Fruit fly (Drosophila melanogaster) whole organism, embryonic: ENCODE data around the gene firl.

Experiments used
- Abd-B ChIP-seq: fragments of 200-800 bp; sonication (Bioruptor generic); optimal IDR thresholded peaks from 2 replicates; lab custom pipeline; 2018; ENCODE audit warnings: missing biosample characterization, mild to moderate bottlenecking, missing genetic modification characterization, moderate library complexity
- BEAF-32 ChIP-seq: fragments of 200-800 bp; sonication (Bioruptor generic); optimal IDR thresholded peaks from 3 replicates; lab custom pipeline; 2017; ENCODE audit warnings: missing biosample characterization, missing genetic modification characterization, mild to moderate bottlenecking, moderate library complexity, missing genetic modification reagents
- CG10462 ChIP-seq: fragments of 200-800 bp; sonication (Bioruptor generic); optimal IDR thresholded peaks from 2 replicates; lab custom pipeline; 2016; ENCODE audit warnings: missing biosample characterization, missing genetic modification characterization
- CG10654 ChIP-seq: fragments of 200-800 bp; sonication (Bioruptor generic); optimal IDR thresholded peaks from 2 replicates; lab custom pipeline; 2016; ENCODE audit warnings: missing biosample characterization, missing genetic modification characterization
- CG10959 ChIP-seq: fragments of 200-800 bp; sonication (Bioruptor generic); IDR thresholded peaks from 2 replicates; pipeline ENCODE4 v1.3.6; 2022; ENCODE audit warnings: missing biosample characterization, missing genetic modification characterization
- CG12659 ChIP-seq: fragments of 200-800 bp; sonication (Bioruptor generic); optimal IDR thresholded peaks from 3 replicates; lab custom pipeline; 2017; ENCODE audit warnings: mild to moderate bottlenecking, missing biosample characterization, missing genetic modification reagents, missing genetic modification characterization
- CG12744 ChIP-seq: fragments of 200-800 bp; sonication (Bioruptor generic); optimal IDR thresholded peaks from 2 replicates; lab custom pipeline; 2016; ENCODE audit warnings: missing biosample characterization, missing genetic modification characterization
- CG13287 ChIP-seq: fragments of 200-800 bp; sonication (Bioruptor generic); IDR thresholded peaks from 2 replicates; pipeline ENCODE4 v1.3.6; 2022; ENCODE audit warnings: missing biosample characterization, missing genetic modification characterization; ENCODE audit not compliant: partially characterized antibody
- CG14050 ChIP-seq: fragments of 200-800 bp; sonication (Bioruptor generic); IDR thresholded peaks from 3 replicates; pipeline ENCODE4 v1.3.6; 2022; ENCODE audit warnings: missing biosample characterization, missing genetic modification characterization
- CG16863 ChIP-seq: fragments of 200-800 bp; sonication (Bioruptor generic); optimal IDR thresholded peaks from 3 replicates; lab custom pipeline; 2016; ENCODE audit warnings: missing biosample characterization, missing genetic modification characterization
- CG18476 ChIP-seq: fragments of 200-800 bp; sonication (Bioruptor generic); optimal IDR thresholded peaks from 2 replicates; lab custom pipeline; 2016; ENCODE audit warnings: missing biosample characterization, mild to moderate bottlenecking, missing genetic modification characterization
- CG18599 ChIP-seq: fragments of 200-800 bp; sonication (Bioruptor generic); optimal IDR thresholded peaks from 3 replicates; lab custom pipeline; 2017; ENCODE audit warnings: missing biosample characterization, missing genetic modification characterization, mild to moderate bottlenecking, moderate library complexity, missing genetic modification reagents
- CG2202 ChIP-seq: fragments of 200-800 bp; sonication (Bioruptor generic); optimal IDR thresholded peaks from 2 replicates; lab custom pipeline; 2018; ENCODE audit warnings: missing biosample characterization, mild to moderate bottlenecking, missing genetic modification characterization
- CG30020 ChIP-seq: fragments of 200-800 bp; optimal IDR thresholded peaks from 2 replicates; lab custom pipeline; 2019; ENCODE audit warnings: missing biosample characterization, mild to moderate bottlenecking, missing genetic modification characterization, moderate library complexity
- CG34224 ChIP-seq: fragments of 200-800 bp; sonication (Bioruptor generic); IDR thresholded peaks from 3 replicates; pipeline ENCODE4 v1.3.6; 2022; ENCODE audit warnings: missing biosample characterization, missing genetic modification characterization; ENCODE audit not compliant: partially characterized antibody
- CG3838 ChIP-seq: fragments of 200-800 bp; sonication (Bioruptor generic); optimal IDR thresholded peaks from 3 replicates; lab custom pipeline; 2016; ENCODE audit warnings: missing biosample characterization, missing genetic modification characterization
- CG3847 ChIP-seq: fragments of 200-800 bp; sonication (Bioruptor generic); IDR thresholded peaks from 2 replicates; pipeline ENCODE4 v1.3.6; 2022; ENCODE audit warnings: missing biosample characterization, missing genetic modification characterization
- CG42726 ChIP-seq: fragments of 200-800 bp; sonication (Bioruptor generic); IDR thresholded peaks from 2 replicates; pipeline ENCODE4 v1.3.6; 2022; ENCODE audit warnings: missing biosample characterization, missing genetic modification characterization; ENCODE audit not compliant: partially characterized antibody
- CG4328 ChIP-seq: fragments of 200-800 bp; sonication (Bioruptor generic); optimal IDR thresholded peaks from 3 replicates; lab custom pipeline; 2017; ENCODE audit warnings: missing biosample characterization, missing genetic modification reagents, missing genetic modification characterization
- CG6254 ChIP-seq: fragments of 200-800 bp; sonication (Bioruptor generic); optimal IDR thresholded peaks from 3 replicates; lab custom pipeline; 2017; ENCODE audit warnings: mild to moderate bottlenecking, missing biosample characterization, missing genetic modification reagents, missing genetic modification characterization
- CG6791 ChIP-seq: fragments of 200-800 bp; sonication (Bioruptor generic); IDR thresholded peaks from 3 replicates; pipeline ENCODE4 v1.3.6; 2022; ENCODE audit warnings: missing biosample characterization, missing genetic modification characterization; ENCODE audit not compliant: partially characterized antibody
- CG7357 ChIP-seq: fragments of 200-800 bp; sonication (Bioruptor generic); IDR thresholded peaks from 3 replicates; pipeline ENCODE4 v1.3.6; 2022; ENCODE audit warnings: missing biosample characterization, missing genetic modification characterization
- CG9876 ChIP-seq: fragments of 200-800 bp; sonication (Bioruptor generic); optimal IDR thresholded peaks from 2 replicates; lab custom pipeline; 2016; ENCODE audit warnings: missing biosample characterization, missing genetic modification characterization
- CTCF ChIP-seq: fragments of 200-800 bp; sonication (Bioruptor generic); optimal IDR thresholded peaks from 2 replicates; lab custom pipeline; 2017; ENCODE audit warnings: missing biosample characterization, mild to moderate bottlenecking, missing genetic modification characterization, moderate library complexity
- Deaf1 ChIP-seq: fragments of 200-800 bp; optimal IDR thresholded peaks from 3 replicates; lab custom pipeline; 2019; ENCODE audit warnings: missing biosample characterization, mild to moderate bottlenecking, missing genetic modification characterization, moderate library complexity
- Drgx ChIP-seq: fragments of 200-800 bp; sonication (Bioruptor generic); IDR thresholded peaks from 2 replicates; pipeline ENCODE4 v1.3.6; 2022; ENCODE audit warnings: missing biosample characterization, missing genetic modification characterization
- H2.0 ChIP-seq: fragments of 200-800 bp; sonication (Bioruptor generic); IDR thresholded peaks from 2 replicates; pipeline ENCODE4 v1.3.6; 2022; ENCODE audit warnings: missing biosample characterization, missing genetic modification characterization
- Hmr ChIP-seq: fragments of 200-800 bp; sonication (Bioruptor generic); optimal IDR thresholded peaks from 3 replicates; lab custom pipeline; 2017; ENCODE audit warnings: mild to moderate bottlenecking, missing biosample characterization, missing genetic modification reagents, missing genetic modification characterization
- Rx ChIP-seq: fragments of 200-800 bp; sonication (Bioruptor generic); IDR thresholded peaks from 2 replicates; pipeline ENCODE4 v1.3.6; 2022; ENCODE audit warnings: missing biosample characterization, missing genetic modification characterization
- Scr ChIP-seq: fragments of 200-800 bp; sonication (Bioruptor generic); IDR thresholded peaks from 2 replicates; pipeline ENCODE4 v1.3.6; 2022; ENCODE audit warnings: missing biosample characterization, missing genetic modification characterization; ENCODE audit not compliant: partially characterized antibody
- Sry-δ ChIP-seq: fragments of 200-800 bp; sonication (Bioruptor generic); optimal IDR thresholded peaks from 2 replicates; lab custom pipeline; 2016; ENCODE audit warnings: missing biosample characterization, missing genetic modification characterization
- ac ChIP-seq: fragments of 200-800 bp; sonication (Bioruptor generic); optimal IDR thresholded peaks from 3 replicates; lab custom pipeline; 2017; ENCODE audit warnings: missing biosample characterization, mild to moderate bottlenecking, missing genetic modification characterization
- caup ChIP-seq: fragments of 200-800 bp; sonication (Bioruptor generic); optimal IDR thresholded peaks from 3 replicates; lab custom pipeline; 2017; ENCODE audit warnings: missing biosample characterization, mild to moderate bottlenecking, missing genetic modification characterization, moderate library complexity; ENCODE audit not compliant: severe bottlenecking
- ci ChIP-seq: fragments of 200-800 bp; sonication (Bioruptor generic); IDR thresholded peaks from 3 replicates; pipeline ENCODE4 v1.3.6; 2022; ENCODE audit warnings: missing biosample characterization, missing genetic modification characterization
- gsb ChIP-seq: fragments of 200-800 bp; sonication (Bioruptor generic); IDR thresholded peaks from 2 replicates; pipeline ENCODE4 v1.3.6; 2022; ENCODE audit warnings: missing biosample characterization, missing genetic modification characterization
- hb ChIP-seq: fragments of 200-800 bp; sonication (Bioruptor generic); IDR thresholded peaks from 3 replicates; pipeline ENCODE4 v1.3.6; 2022; ENCODE audit warnings: missing biosample characterization, missing genetic modification characterization; ENCODE audit not compliant: partially characterized antibody
- jumu ChIP-seq: fragments of 200-800 bp; sonication (Bioruptor generic); optimal IDR thresholded peaks from 3 replicates; lab custom pipeline; 2016; ENCODE audit warnings: missing biosample characterization, missing genetic modification characterization
- lbe ChIP-seq: fragments of 200-800 bp; sonication (Bioruptor generic); optimal IDR thresholded peaks from 2 replicates; lab custom pipeline; 2016; ENCODE audit warnings: missing biosample characterization, mild to moderate bottlenecking, missing genetic modification characterization
- mirr ChIP-seq: fragments of 200-800 bp; sonication (Bioruptor generic); optimal IDR thresholded peaks from 3 replicates; lab custom pipeline; 2018; ENCODE audit warnings: missing biosample characterization, mild to moderate bottlenecking, missing genetic modification characterization
- mld ChIP-seq: fragments of 200-800 bp; sonication (Bioruptor generic); IDR thresholded peaks from 3 replicates; pipeline ENCODE4 v1.3.6; 2022; ENCODE audit warnings: missing biosample characterization, missing genetic modification characterization; ENCODE audit not compliant: partially characterized antibody
- phol ChIP-seq: fragments of 200-800 bp; sonication (Bioruptor generic); optimal IDR thresholded peaks from 3 replicates; lab custom pipeline; 2018; ENCODE audit warnings: missing biosample characterization, mild to moderate bottlenecking, missing genetic modification characterization, moderate library complexity
- psq ChIP-seq: fragments of 200-800 bp; sonication (Bioruptor generic); optimal IDR thresholded peaks from 2 replicates; lab custom pipeline; 2017; ENCODE audit warnings: missing biosample characterization, missing genetic modification characterization
- pum ChIP-seq: fragments of 200-800 bp; sonication (Bioruptor generic); optimal IDR thresholded peaks from 2 replicates; lab custom pipeline; 2016; ENCODE audit warnings: missing biosample characterization, missing genetic modification characterization
- sd ChIP-seq: fragments of 200-800 bp; sonication (Bioruptor generic); optimal IDR thresholded peaks from 3 replicates; lab custom pipeline; 2018; ENCODE audit warnings: missing biosample characterization, mild to moderate bottlenecking, missing genetic modification characterization, moderate library complexity
- slp2 ChIP-seq: fragments of 200-800 bp; sonication (Bioruptor generic); optimal IDR thresholded peaks from 2 replicates; lab custom pipeline; 2016; ENCODE audit warnings: missing biosample characterization, missing genetic modification characterization
- sr ChIP-seq: fragments of 200-800 bp; sonication (Bioruptor generic); IDR thresholded peaks from 3 replicates; pipeline ENCODE4 v1.3.6; 2022; ENCODE audit warnings: missing biosample characterization, missing genetic modification characterization
- stc ChIP-seq: fragments of 200-800 bp; sonication (Bioruptor generic); IDR thresholded peaks from 2 replicates; pipeline ENCODE4 v1.3.6; 2022; ENCODE audit warnings: missing biosample characterization, missing genetic modification characterization
- vvl ChIP-seq: fragments of 200-800 bp; sonication (Bioruptor generic); IDR thresholded peaks from 2 replicates; pipeline ENCODE4 v1.3.6; 2022; ENCODE audit warnings: missing biosample characterization, missing genetic modification characterization

The firl gene

dm6 chr2L:12103231-12104210, 36.9 kb upstream of the firl start, which contains the start of the genes Patsas and ThrRS (continued):
- TF ChIP-seq CG6254 (no peak), CG7357 (GFP tag; lab: Robert Waterston, UW) (peak; percentile 97), CG12744 (GFP tag; lab: Kevin White, UChicago) (peak; percentile 56), gsb (GFP tag; lab: Robert Waterston, UW) (peak; percentile 69), CG12659 (GFP tag; lab: Kevin White, UChicago) (peak; percentile 93), Deaf1 (tag; lab: Kevin White, UChicago) (no peak), CG10959 (GFP tag; lab: Robert Waterston, UW) (peak; percentile 57), Scr (GFP tag; lab: Robert Waterston, UW) (no peak), Hmr (GFP tag; lab: Kevin White, UChicago) (peak; percentile 91), CG3847 (GFP tag; lab: Robert Waterston, UW) (peak; percentile 90), CG10462 (GFP tag; lab: Kevin White, UChicago) (peak; percentile 73), mld (GFP tag; lab: Robert Waterston, UW) (no peak), sr (GFP tag; lab: Robert Waterston, UW) (no peak), CG2202 (tag; lab: Kevin White, UChicago) (peak; percentile 49), CG18476 (GFP tag; lab: Kevin White, UChicago) (peak; percentile 100), pum (peak; percentile 67), Abd-B (GFP tag; lab: Kevin White, UChicago) (peak; percentile 96), CG34224 (GFP tag; lab: Robert Waterston, UW) (no peak), Sry-δ (GFP tag; lab: Kevin White, UChicago) (peak; percentile 41), CG13287 (no peak; the same call in 1 of the 2 replicates), slp2 (GFP tag; lab: Kevin White, UChicago) (peak; percentile 73), psq (GFP tag; lab: Kevin White, UChicago) (peak; percentile 69), BEAF-32 (GFP tag; lab: Kevin White, UChicago) (peak; percentile 38), CG3838 (GFP tag; lab: Kevin White, UChicago) (peak; percentile 61), lbe (GFP tag; lab: Kevin White, UChicago) (peak; percentile 49), phol (tag; lab: Kevin White, UChicago) (peak; percentile 93), mirr (no peak), CG42726 (no peak), CG18599 (GFP tag; lab: Kevin White, UChicago) (peak; percentile 91), CG9876 (GFP tag; lab: Kevin White, UChicago) (peak; percentile 72), Drgx (peak; percentile 83), vvl (GFP tag; lab: Robert Waterston, UW) (peak; percentile 87), hb (GFP tag; lab: Robert Waterston, UW) (no peak), CTCF (GFP tag; lab: Kevin White, UChicago) (peak; percentile 17), caup (GFP tag; lab: Kevin White, UChicago) (peak; percentile 86), ci (GFP tag; lab: Robert Waterston, UW) (peak; percentile 78), jumu (GFP tag; lab: Kevin White, UChicago) (peak; percentile 54), H2.0 (GFP tag; lab: Robert Waterston, UW) (peak; percentile 78), CG6791 (GFP tag; lab: Robert Waterston, UW) (no peak), Rx (peak; percentile 67), CG16863 (peak; percentile 55), stc (GFP tag; lab: Robert Waterston, UW) (peak; percentile 65), CG4328 (peak; percentile 71), CG14050 (GFP tag; lab: Robert Waterston, UW) (peak; percentile 71), sd (tag; lab: Kevin White, UChicago) (peak; percentile 61), CG30020 (tag; lab: Kevin White, UChicago) (peak; percentile 92), CG10654 (GFP tag; lab: Kevin White, UChicago) (peak; percentile 82), ac (no peak)
